Worm (Caenorhabditis elegans) whole organism, young adult: Measurements from ENCODE around the gene F23D12.7.

Experiments
- B0336.3 ChIP-seq: fragments of 200-800 bp; sonication (Bioruptor generic); IDR thresholded peaks from 2 replicates; pipeline ENCODE4 v1.3.6; 2022; ENCODE audit warnings: missing genetic modification characterization, missing compliant biosample characterization
- C06A6.2 ChIP-seq: fragments of 200-800 bp; sonication (Bioruptor generic); conservative IDR thresholded peaks from 2 replicates; pipeline ENCODE4 v1.3.6; 2022; ENCODE audit warnings: missing genetic modification characterization, missing compliant biosample characterization
- F10E7.11 ChIP-seq: sonication (generic microtip); optimal IDR thresholded peaks from 2 replicates; lab custom pipeline; 2017; ENCODE audit warnings: mild to moderate bottlenecking, missing genetic modification characterization, moderate library complexity, missing compliant biosample characterization
- F22D6.2 ChIP-seq: sonication (generic microtip); optimal IDR thresholded peaks from 2 replicates; lab custom pipeline; 2016; ENCODE audit warnings: mild to moderate bottlenecking, missing genetic modification characterization, missing compliant biosample characterization
- F33H1.4 ChIP-seq: fragments of 200-800 bp; sonication (Bioruptor generic); IDR thresholded peaks from 2 replicates; pipeline ENCODE4 v1.3.6; 2022; ENCODE audit warnings: missing genetic modification reagents, missing genetic modification characterization, missing compliant biosample characterization
- F37B4.10 ChIP-seq: fragments of 200-800 bp; sonication (Bioruptor generic); IDR thresholded peaks from 2 replicates; pipeline ENCODE4 v1.3.6; 2022; ENCODE audit warnings: missing genetic modification characterization, missing compliant biosample characterization
- F49E8.2 ChIP-seq: sonication (generic microtip); optimal IDR thresholded peaks from 3 replicates; lab custom pipeline; 2017; ENCODE audit warnings: missing genetic modification characterization, mild to moderate bottlenecking, missing compliant biosample characterization, antibody characterized with exemption, moderate library complexity; ENCODE audit not compliant: insufficient read depth
- K11D2.4 ChIP-seq: fragments of 200-800 bp; sonication (Bioruptor generic); IDR thresholded peaks from 2 replicates; pipeline ENCODE4 v1.3.6; 2022; ENCODE audit warnings: missing genetic modification reagents, missing genetic modification characterization, missing compliant biosample characterization
- T07F8.4 ChIP-seq: sonication (generic microtip); optimal IDR thresholded peaks from 2 replicates; lab custom pipeline; 2016; ENCODE audit warnings: mild to moderate bottlenecking, missing genetic modification characterization, moderate library complexity, missing compliant biosample characterization
- Y53F4B.3 ChIP-seq: fragments of 200-800 bp; sonication (Bioruptor generic); IDR thresholded peaks from 2 replicates; pipeline ENCODE4 v1.3.6; 2022; ENCODE audit warnings: missing genetic modification reagents, missing genetic modification characterization, missing compliant biosample characterization
- akir-1 ChIP-seq: fragments of 200-800 bp; sonication (Bioruptor generic); optimal IDR thresholded peaks from 2 replicates; lab custom pipeline; 2018; ENCODE audit warnings: mild to moderate bottlenecking, missing genetic modification characterization, moderate library complexity, missing compliant biosample characterization
- atf-7 ChIP-seq: sonication (generic microtip); optimal IDR thresholded peaks from 2 replicates; lab custom pipeline; 2017; ENCODE audit warnings: mild to moderate bottlenecking, missing genetic modification characterization, missing compliant biosample characterization
- ccch-3 ChIP-seq: fragments of 200-800 bp; sonication (Bioruptor generic); optimal IDR thresholded peaks from 2 replicates; lab custom pipeline; 2018; ENCODE audit warnings: mild to moderate bottlenecking, missing genetic modification characterization, missing compliant biosample characterization
- cebp-2 ChIP-seq: fragments of 200-800 bp; sonication (Bioruptor generic); IDR thresholded peaks from 2 replicates; pipeline ENCODE4 v1.3.6; 2022; ENCODE audit warnings: missing genetic modification characterization, missing compliant biosample characterization
- ceh-100 ChIP-seq: fragments of 200-800 bp; sonication (Bioruptor generic); IDR thresholded peaks from 2 replicates; pipeline ENCODE4 v1.3.6; 2022; ENCODE audit warnings: missing genetic modification reagents, missing genetic modification characterization, missing compliant biosample characterization
- ceh-27 ChIP-seq: fragments of 200-800 bp; sonication (Bioruptor generic); optimal IDR thresholded peaks from 2 replicates; lab custom pipeline; 2018; ENCODE audit warnings: mild to moderate bottlenecking, missing genetic modification characterization, moderate library complexity, missing compliant biosample characterization
- ceh-40 ChIP-seq: fragments of 200-800 bp; sonication (Bioruptor generic); IDR thresholded peaks from 2 replicates; pipeline ENCODE4 v1.3.6; 2022; ENCODE audit warnings: missing genetic modification characterization, missing compliant biosample characterization
- efl-1 ChIP-seq: fragments of 150-350 bp; optimal IDR thresholded peaks from 2 replicates; lab custom pipeline; 2014; ENCODE audit warnings: missing biosample characterization, missing genetic modification reagents, missing genetic modification characterization
- hmg-20 ChIP-seq: fragments of 200-800 bp; sonication (Bioruptor generic); IDR thresholded peaks from 2 replicates; pipeline ENCODE4 v1.3.6; 2022; ENCODE audit warnings: missing genetic modification reagents, missing genetic modification characterization, missing compliant biosample characterization
- lin-26 ChIP-seq: fragments of 200-800 bp; sonication (Bioruptor generic); IDR thresholded peaks from 2 replicates; pipeline ENCODE4 v1.3.6; 2022; ENCODE audit warnings: missing genetic modification reagents, missing genetic modification characterization, missing compliant biosample characterization
- lin-35 ChIP-seq, 3 experiments: fragments of 150-350 bp in 2 of 3; sonication (generic microtip) in 1 of 3; optimal IDR thresholded peaks; 2 replicates each; lab custom pipeline; 2014 to 2018; ENCODE audit warnings: missing biosample characterization in 3 of 3, missing genetic modification characterization in 3 of 3, missing genetic modification reagents in 3 of 3
- lsy-27 ChIP-seq: sonication (generic microtip); optimal IDR thresholded peaks from 2 replicates; lab custom pipeline; 2017; ENCODE audit warnings: missing genetic modification characterization, mild to moderate bottlenecking, missing compliant biosample characterization, antibody characterized with exemption, missing genotype, borderline replicate concordance; ENCODE audit not compliant: insufficient read depth
- mes-4 ChIP-seq: sonication (generic microtip); optimal IDR thresholded peaks from 2 replicates; lab custom pipeline; 2016; ENCODE audit warnings: missing genotype, missing genetic modification characterization, missing compliant biosample characterization
- nfya-2 ChIP-seq: fragments of 200-800 bp; sonication (Bioruptor generic); IDR thresholded peaks from 2 replicates; pipeline ENCODE4 v1.3.6; 2022; ENCODE audit warnings: missing genetic modification reagents, missing genetic modification characterization, missing compliant biosample characterization
- nhr-120 ChIP-seq: fragments of 200-800 bp; sonication (Bioruptor generic); IDR thresholded peaks from 2 replicates; pipeline ENCODE4 v1.3.6; 2022; ENCODE audit warnings: missing genetic modification characterization, missing compliant biosample characterization
- nhr-27 ChIP-seq: fragments of 200-800 bp; sonication (Bioruptor generic); optimal IDR thresholded peaks from 2 replicates; lab custom pipeline; 2018; ENCODE audit warnings: mild to moderate bottlenecking, missing genetic modification characterization, moderate library complexity, missing compliant biosample characterization
- nhr-80 ChIP-seq: sonication (generic microtip); optimal IDR thresholded peaks from 2 replicates; lab custom pipeline; 2016; ENCODE audit warnings: missing genetic modification characterization, missing compliant biosample characterization
- pbrm-1 ChIP-seq: fragments of 200-800 bp; sonication (Bioruptor generic); IDR thresholded peaks from 2 replicates; pipeline ENCODE4 v1.3.6; 2022; ENCODE audit warnings: missing genetic modification reagents, missing genetic modification characterization, missing compliant biosample characterization
- rcor-1 ChIP-seq: fragments of 200-800 bp; sonication (Bioruptor generic); IDR thresholded peaks from 2 replicates; pipeline ENCODE4 v1.3.6; 2022; ENCODE audit warnings: missing genetic modification reagents, missing genetic modification characterization, missing compliant biosample characterization
- sea-2 ChIP-seq: fragments of 200-800 bp; sonication (Bioruptor generic); IDR thresholded peaks from 2 replicates; pipeline ENCODE4 v1.3.6; 2022; ENCODE audit warnings: missing genetic modification characterization, missing compliant biosample characterization
- snpc-3.4 ChIP-seq: sonication (generic microtip); optimal IDR thresholded peaks from 2 replicates; lab custom pipeline; 2017; ENCODE audit warnings: missing genetic modification characterization, mild to moderate bottlenecking, missing compliant biosample characterization, antibody characterized with exemption, moderate library complexity, missing genotype, missing genetic modification reagents
- ztf-18 ChIP-seq: sonication (generic microtip); optimal IDR thresholded peaks from 2 replicates; lab custom pipeline; 2016; ENCODE audit warnings: missing genotype, mild to moderate bottlenecking, missing genetic modification characterization, missing compliant biosample characterization
- ztf-28 ChIP-seq: fragments of 200-800 bp; sonication (Bioruptor generic); IDR thresholded peaks from 2 replicates; pipeline ENCODE4 v1.3.6; 2022; ENCODE audit warnings: missing genetic modification reagents, missing genetic modification characterization, missing compliant biosample characterization

Gene F23D12.7

DNA sequence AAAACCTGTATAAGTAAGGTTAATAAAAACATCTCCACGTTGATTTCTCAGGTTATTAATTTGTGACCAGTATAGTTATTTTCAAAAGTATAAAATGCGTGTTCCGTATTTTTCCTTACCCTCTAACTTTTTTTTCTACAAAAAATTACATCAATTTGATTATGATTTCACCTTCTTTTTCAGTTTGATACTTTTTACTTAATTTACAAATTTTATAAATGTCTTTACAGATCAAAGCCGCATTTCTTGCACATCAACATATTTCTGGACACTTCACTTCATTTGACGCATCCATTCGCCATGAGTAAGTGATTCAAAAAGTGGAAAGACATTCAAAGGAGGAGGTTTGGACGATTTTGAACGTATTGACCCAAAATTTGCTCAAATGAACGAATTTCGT is 6.8 kb upstream of the F23D12.7 start, which contains the start of gene Y66C5A.2:
Gene Y66C5A.2 (plus strand): TSS at position 301 of the 400 bp plus-strand sequence.
- TF ChIP-seq ztf-18 (tag; lab: Kevin White, UChicago), result no peak
- TF ChIP-seq F37B4.10, result no peak
- TF ChIP-seq ceh-27 (GFP tag; lab: Kevin White, UChicago), result no peak
- no peak for TF ChIP-seq cebp-2 (GFP tag; lab: Robert Waterston, UW)

DNA sequence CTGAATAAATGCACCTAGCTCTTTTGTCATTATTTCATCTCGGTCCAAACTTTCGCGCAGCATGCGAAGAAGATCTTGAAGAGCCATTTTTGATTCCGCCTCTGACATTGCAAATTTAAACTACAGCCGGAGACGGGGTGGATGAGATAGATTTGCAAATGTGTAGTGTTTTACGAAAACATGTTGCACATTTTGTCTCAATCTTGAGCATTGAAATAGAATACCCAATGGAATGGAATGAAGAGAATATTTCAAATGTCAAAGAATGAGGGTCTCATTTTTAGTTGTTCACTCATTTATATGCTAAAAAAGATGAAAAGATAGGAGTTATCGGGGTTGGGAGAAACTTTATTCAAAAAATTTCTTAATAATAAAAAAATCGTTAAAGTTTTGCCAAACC is 1.8 kb upstream of the F23D12.7 start, which contains the start of gene Y66C5A.1:
Gene Y66C5A.1 (minus strand): TSS at position 101 of the 400 bp plus-strand sequence.
- no peak for TF ChIP-seq atf-7 (tag; lab: Kevin White, UChicago)
- TF ChIP-seq Y53F4B.3 (GFP tag; lab: Robert Waterston, UW), result no peak
- TF ChIP-seq K11D2.4 (GFP tag; lab: Robert Waterston, UW), result no peak
- no peak for TF ChIP-seq F33H1.4 (GFP tag; lab: Robert Waterston, UW)
- TF ChIP-seq nfya-2 (GFP tag; lab: Robert Waterston, UW), result no peak
- TF ChIP-seq ccch-3 (GFP tag; lab: Kevin White, UChicago), result no peak
- no peak for TF ChIP-seq hmg-20 (GFP tag; lab: Robert Waterston, UW)
- no peak for TF ChIP-seq rcor-1 (GFP tag; lab: Robert Waterston, UW)
- no peak for TF ChIP-seq snpc-3.4 (tag; lab: Kevin White, UChicago)

ce11 chrX:14447910-14448309 is 5.7 kb downstream of the F23D12.7 start, which contains the start of gene jmjd-3.2:
jmjd-3.2 (plus strand) TSS chrX:14448210.
- no peak for TF ChIP-seq akir-1 (GFP tag; lab: Kevin White, UChicago)
- TF ChIP-seq mes-4, result no peak
- no peak for TF ChIP-seq F10E7.11 (tag; lab: Kevin White, UChicago)
- TF ChIP-seq ceh-100, result no peak
- TF ChIP-seq C06A6.2, result no peak
- no peak for TF ChIP-seq Y53F4B.3 (GFP tag; lab: Robert Waterston, UW)
- TF ChIP-seq nhr-80 (tag; lab: Kevin White, UChicago), result no peak
- TF ChIP-seq lin-35 (GFP tag; optimal IDR thresholded peaks at IDR 0.05; lab: Kevin White, UChicago), result no peak
- no peak for TF ChIP-seq ztf-28 (GFP tag; lab: Robert Waterston, UW)
- TF ChIP-seq sea-2 (GFP tag; lab: Robert Waterston, UW), result no peak
- no peak for TF ChIP-seq lsy-27 (tag; lab: Kevin White, UChicago)
- no peak for TF ChIP-seq lin-26
- TF ChIP-seq efl-1, result no peak
- TF ChIP-seq ceh-40 (GFP tag; lab: Robert Waterston, UW), result no peak
- no peak for TF ChIP-seq pbrm-1 (GFP tag; lab: Robert Waterston, UW)
- no peak for TF ChIP-seq nhr-27 (tag; lab: Kevin White, UChicago)

- TF ChIP-seq pbrm-1 (GFP tag; lab: Robert Waterston, UW) (no peak), F49E8.2 (tag; lab: Kevin White, UChicago) (no peak), F22D6.2 (tag; lab: Kevin White, UChicago) (no peak), T07F8.4 (tag; lab: Kevin White, UChicago) (no peak), ceh-27 (GFP tag; lab: Kevin White, UChicago) (no peak), nhr-120 (no peak), B0336.3 (no peak), F10E7.11 (tag; lab: Kevin White, UChicago) (no peak)
Observed at ce11 chrX:14447498-14447897, 6.1 kb downstream of the F23D12.7 start.
